Worm (Caenorhabditis elegans) whole organism, L4 larva: ENCODE data around the gene snf-5.
A peak's percentile ranks its signal among the peaks of the same experiment; 100 is the strongest.

Experiments
- F10B5.3 ChIP-seq: sonication (generic microtip); optimal IDR thresholded peaks from 2 replicates; lab custom pipeline; 2016; ENCODE audit warnings: mild to moderate bottlenecking, missing genetic modification characterization, missing compliant biosample characterization
- F26F4.8 ChIP-seq: fragments of 200-800 bp; sonication (Bioruptor generic); conservative IDR thresholded peaks from 2 replicates; pipeline ENCODE4 v1.3.6; 2022; ENCODE audit warnings: missing genetic modification characterization, missing compliant biosample characterization
- Y105C5A.15 ChIP-seq: fragments of 200-800 bp; sonication (Bioruptor generic); IDR thresholded peaks from 2 replicates; pipeline ENCODE4 v1.3.6; 2022; ENCODE audit warnings: missing genetic modification characterization, missing compliant biosample characterization
- Y75B8A.6 ChIP-seq: fragments of 200-800 bp; sonication (Bioruptor generic); IDR thresholded peaks from 2 replicates; pipeline ENCODE4 v1.3.6; 2022; ENCODE audit warnings: missing genetic modification reagents, missing genetic modification characterization, missing compliant biosample characterization
- ZK337.2 ChIP-seq: fragments of 200-800 bp; sonication (Bioruptor generic); IDR thresholded peaks from 2 replicates; pipeline ENCODE4 v1.3.6; 2022; ENCODE audit warnings: missing genetic modification reagents, missing genetic modification characterization, missing compliant biosample characterization
- ZK546.5 ChIP-seq, 2 experiments: sonication (generic microtip); optimal IDR thresholded peaks; 2 replicates each; lab custom pipeline; 2017; ENCODE audit warnings: missing biosample characterization in 2 of 2, missing genetic modification characterization in 2 of 2
- aha-1 ChIP-seq: fragments of 150-350 bp; peaks from one replicate; lab custom pipeline; 2014; ENCODE audit warnings: missing biosample characterization, missing genetic modification characterization
- attf-4 ChIP-seq: sonication (generic microtip); optimal IDR thresholded peaks from 3 replicates; lab custom pipeline; 2017; ENCODE audit warnings: missing biosample characterization, missing genetic modification characterization
- ceh-28 ChIP-seq: fragments of 150-350 bp; optimal IDR thresholded peaks from 2 replicates; lab custom pipeline; 2014; ENCODE audit warnings: missing biosample characterization, missing genetic modification reagents, missing genetic modification characterization
- ceh-32 ChIP-seq: sonication (generic microtip); optimal IDR thresholded peaks from 2 replicates; lab custom pipeline; 2016; ENCODE audit warnings: mild to moderate bottlenecking, missing genetic modification characterization, missing compliant biosample characterization; ENCODE audit not compliant: poor library complexity
- cey-2 ChIP-seq: sonication (generic microtip); optimal IDR thresholded peaks from 3 replicates; lab custom pipeline; 2017; ENCODE audit warnings: missing genetic modification characterization, mild to moderate bottlenecking, missing compliant biosample characterization, antibody characterized with exemption, borderline replicate concordance; ENCODE audit not compliant: insufficient read depth
- daf-16 ChIP-seq, 3 experiments: sonication (generic microtip); optimal IDR thresholded peaks; 2 replicates each; lab custom pipeline; 2016 to 2017; ENCODE audit warnings: missing genetic modification characterization in 3 of 3, missing genetic modification reagents in 3 of 3, mild to moderate bottlenecking in 2 of 3, missing compliant biosample characterization in 2 of 3, missing biosample characterization in 1 of 3, moderate library complexity in 1 of 3
- daf-19 ChIP-seq: fragments of 200-800 bp; sonication (Bioruptor generic); conservative IDR thresholded peaks from 2 replicates; pipeline ENCODE4 v1.3.6; 2022; ENCODE audit warnings: missing genetic modification characterization, missing compliant biosample characterization
- dmd-6 ChIP-seq: fragments of 200-800 bp; sonication (Bioruptor generic); IDR thresholded peaks from 2 replicates; pipeline ENCODE4 v1.3.6; 2022; ENCODE audit warnings: missing genetic modification reagents, missing genetic modification characterization, missing compliant biosample characterization
- dpl-1 ChIP-seq: fragments of 150-350 bp; optimal IDR thresholded peaks from 2 replicates; lab custom pipeline; 2014; ENCODE audit warnings: missing biosample characterization, missing genetic modification reagents, missing genetic modification characterization
- dve-1 ChIP-seq: sonication (generic microtip); optimal IDR thresholded peaks from 2 replicates; lab custom pipeline; 2017; ENCODE audit warnings: antibody characterized with exemption, mild to moderate bottlenecking, missing genetic modification characterization, missing compliant biosample characterization; ENCODE audit not compliant: insufficient read depth
- egl-43 ChIP-seq: fragments of 200-800 bp; sonication (Bioruptor generic); IDR thresholded peaks from 2 replicates; pipeline ENCODE4 v1.3.6; 2022; ENCODE audit warnings: missing genetic modification reagents, missing genetic modification characterization, missing compliant biosample characterization
- fos-1 ChIP-seq: fragments of 150-350 bp; optimal IDR thresholded peaks from 2 replicates; lab custom pipeline; 2014; ENCODE audit warnings: missing biosample characterization, missing genetic modification characterization
- hlh-11 ChIP-seq: fragments of 200-800 bp; sonication (Bioruptor generic); optimal IDR thresholded peaks from 2 replicates; lab custom pipeline; 2018; ENCODE audit warnings: mild to moderate bottlenecking, missing genetic modification characterization, missing compliant biosample characterization
- hlh-30 ChIP-seq: sonication (generic microtip); optimal IDR thresholded peaks from 2 replicates; lab custom pipeline; 2017; ENCODE audit warnings: antibody characterized with exemption, mild to moderate bottlenecking, missing genetic modification characterization, missing compliant biosample characterization; ENCODE audit not compliant: insufficient read depth
- hmg-1.1 ChIP-seq: fragments of 200-800 bp; sonication (Bioruptor generic); IDR thresholded peaks from 2 replicates; pipeline ENCODE4 v1.3.6; 2022; ENCODE audit warnings: missing genetic modification reagents, missing genetic modification characterization, missing compliant biosample characterization
- lin-1 ChIP-seq: fragments of 200-800 bp; sonication (Bioruptor generic); IDR thresholded peaks from 2 replicates; pipeline ENCODE4 v1.3.6; 2022; ENCODE audit warnings: missing genetic modification reagents, missing genetic modification characterization, missing compliant biosample characterization
- lin-13 ChIP-seq: fragments of 150-350 bp; optimal IDR thresholded peaks from 2 replicates; lab custom pipeline; 2014; ENCODE audit warnings: missing biosample characterization, missing genetic modification reagents, missing genetic modification characterization
- lin-29 ChIP-seq: fragments of 200-800 bp; sonication (Bioruptor generic); IDR thresholded peaks from 2 replicates; pipeline ENCODE4 v1.3.6; 2022; ENCODE audit warnings: missing genetic modification reagents, missing genetic modification characterization, missing compliant biosample characterization
- mdl-1 ChIP-seq, 2 experiments: fragments of 150-350 bp in 1 of 2; sonication (generic microtip) in 1 of 2; optimal IDR thresholded peaks; 2 replicates each; lab custom pipeline; 2014 to 2017; ENCODE audit warnings: missing biosample characterization in 2 of 2, missing genetic modification characterization in 2 of 2
- mes-2 ChIP-seq: sonication (generic microtip); optimal IDR thresholded peaks from 2 replicates; lab custom pipeline; 2016; ENCODE audit warnings: missing genotype, mild to moderate bottlenecking, missing genetic modification characterization, missing compliant biosample characterization; ENCODE audit not compliant: poor library complexity, severe bottlenecking
- mxl-3 ChIP-seq: fragments of 200-800 bp; sonication (Bioruptor generic); optimal IDR thresholded peaks from 2 replicates; lab custom pipeline; 2018; ENCODE audit warnings: mild to moderate bottlenecking, missing genetic modification characterization, missing compliant biosample characterization
- nhr-10 ChIP-seq: fragments of 150-350 bp; optimal IDR thresholded peaks from 2 replicates; lab custom pipeline; 2014; ENCODE audit warnings: missing biosample characterization, missing genetic modification characterization
- nhr-102 ChIP-seq: sonication (generic microtip); optimal IDR thresholded peaks from 2 replicates; lab custom pipeline; 2016; ENCODE audit warnings: mild to moderate bottlenecking, missing genetic modification characterization, moderate library complexity, missing compliant biosample characterization
- nhr-11 ChIP-seq: fragments of 150-350 bp; optimal IDR thresholded peaks from 2 replicates; lab custom pipeline; 2014; ENCODE audit warnings: missing biosample characterization, missing genetic modification characterization
- nhr-28 ChIP-seq: fragments of 150-350 bp; optimal IDR thresholded peaks from 2 replicates; lab custom pipeline; 2014; ENCODE audit warnings: missing biosample characterization, missing genetic modification characterization
- pha-4 ChIP-seq, 2 experiments: fragments of 150-350 bp in 1 of 2; fragments of 200-800 bp in 1 of 2; sonication (Bioruptor generic) in 1 of 2; IDR thresholded peaks in 1 of 2; optimal IDR thresholded peaks in 1 of 2; 2 replicates each; pipeline versions ENCODE4 v1.3.6 to Lab custom; 2014 to 2022; ENCODE audit warnings: missing genetic modification characterization in 2 of 2, missing genetic modification reagents in 2 of 2, missing biosample characterization in 1 of 2, missing compliant biosample characterization in 1 of 2
- php-3 ChIP-seq: fragments of 200-800 bp; sonication (Bioruptor generic); IDR thresholded peaks from 2 replicates; pipeline ENCODE4 v1.3.6; 2022; ENCODE audit warnings: missing genetic modification reagents, missing genetic modification characterization, missing compliant biosample characterization
- pqm-1 ChIP-seq: sonication (generic microtip); optimal IDR thresholded peaks from 2 replicates; lab custom pipeline; 2017; ENCODE audit warnings: missing biosample characterization, missing genetic modification characterization
- sdz-12 ChIP-seq: fragments of 200-800 bp; sonication (Bioruptor generic); optimal IDR thresholded peaks from 2 replicates; lab custom pipeline; 2018; ENCODE audit warnings: mild to moderate bottlenecking, missing genetic modification characterization, missing compliant biosample characterization
- skn-1 ChIP-seq: fragments of 150-350 bp; optimal IDR thresholded peaks from 2 replicates; lab custom pipeline; 2014; ENCODE audit warnings: missing biosample characterization, missing genetic modification characterization
- spr-1 ChIP-seq: sonication (generic microtip); optimal IDR thresholded peaks from 2 replicates; lab custom pipeline; 2016; ENCODE audit warnings: mild to moderate bottlenecking, missing genetic modification characterization, missing compliant biosample characterization
- spr-3 ChIP-seq: fragments of 200-800 bp; sonication (Bioruptor generic); optimal IDR thresholded peaks from 2 replicates; lab custom pipeline; 2018; ENCODE audit warnings: mild to moderate bottlenecking, missing genetic modification characterization, missing compliant biosample characterization
- tra-1 ChIP-seq: fragments of 200-800 bp; sonication (Bioruptor generic); IDR thresholded peaks from 2 replicates; pipeline ENCODE4 v1.3.6; 2022; ENCODE audit warnings: missing genetic modification reagents, missing genetic modification characterization, missing compliant biosample characterization
- unc-39 ChIP-seq: sonication (generic microtip); optimal IDR thresholded peaks from 2 replicates; lab custom pipeline; 2017; ENCODE audit warnings: missing biosample characterization, missing genetic modification characterization
- vab-7 ChIP-seq: fragments of 200-800 bp; sonication (Bioruptor generic); IDR thresholded peaks from 2 replicates; pipeline ENCODE4 v1.3.6; 2022; ENCODE audit warnings: missing genetic modification reagents, missing genetic modification characterization, missing compliant biosample characterization

The snf-5 gene

ce11 chrII:12830347-12830746, 35.2 kb downstream of the snf-5 start, which contains the start of gene bcmo-1:
Gene bcmo-1, plus strand, starts transcription at chrII:12830676.
- TF ChIP-seq lin-1 (GFP tag; lab: Robert Waterston, UW) (no peak), nhr-28 (tag; lab: Kevin White, UChicago) (peak; percentile 97), pqm-1 (tag; lab: Kevin White, UChicago) (peak; percentile 3)
- TF ChIP-seq, all 104 proteins: peak for 2

- TF ChIP-seq cey-2 (no peak), dve-1 (tag; lab: Kevin White, UChicago) (no peak), skn-1 (tag; lab: Kevin White, UChicago) (no peak), mes-2 (tag; lab: Kevin White, UChicago) (no peak), mdl-1 (tag; optimal IDR thresholded peaks at IDR 0.05; lab: Kevin White, UChicago) (no peak), dpl-1 (no peak), nhr-11 (tag; lab: Kevin White, UChicago) (no peak), daf-16 (GFP tag; optimal IDR thresholded peaks at IDR 0.05; lab: Kevin White, UChicago) (no peak), daf-16 (tag; optimal IDR thresholded peaks at IDR 0.05; lab: Kevin White, UChicago) (no peak), attf-4 (tag; lab: Kevin White, UChicago) (no peak)
Observed at ce11 chrII:12828863-12829262, 36.7 kb downstream of the snf-5 start, which contains the start of gene Y46G5A.23. Gene Y46G5A.23, minus strand, starts transcription at chrII:12828963.

ce11 chrII:12826752-12827151, 38.8 kb downstream of the snf-5 start, which contains the start of gene Y46G5A.38:
Gene Y46G5A.38, plus strand, starts transcription at chrII:12827052.
- TF ChIP-seq ZK337.2 (GFP tag; lab: Robert Waterston, UW) = no peak
- TF ChIP-seq unc-39 (tag; lab: Kevin White, UChicago) = no peak
- no peak for TF ChIP-seq ceh-32 (tag; lab: Kevin White, UChicago)
- TF ChIP-seq sdz-12 (GFP tag; lab: Kevin White, UChicago) = no peak
- TF ChIP-seq ZK546.5 (tag; optimal IDR thresholded peaks at IDR 0.05; lab: Kevin White, UChicago) = no peak
- no peak for TF ChIP-seq vab-7
- no peak for TF ChIP-seq lin-29 (GFP tag; lab: Robert Waterston, UW)
- no peak for TF ChIP-seq ceh-28 (tag; lab: Kevin White, UChicago)
- TF ChIP-seq cey-2 = no peak
- TF ChIP-seq Y75B8A.6 (GFP tag; lab: Robert Waterston, UW) = no peak
- TF ChIP-seq nhr-10 (tag; lab: Kevin White, UChicago) = no peak
- TF ChIP-seq tra-1 (GFP tag; lab: Robert Waterston, UW) = no peak
- no peak for TF ChIP-seq Y105C5A.15 (GFP tag; lab: Robert Waterston, UW)
- TF ChIP-seq fos-1 (tag; lab: Kevin White, UChicago) = no peak
- no peak for TF ChIP-seq hlh-11 (tag; lab: Kevin White, UChicago)

- 0 out of 2 replicates have a peak, but pooled peaks have one; percentile 39 for TF ChIP-seq F26F4.8
- peak; percentile 77 for TF ChIP-seq aha-1
- no peak for TF ChIP-seq pqm-1 (tag; lab: Kevin White, UChicago)
- 0 out of 2 replicates have a peak, but pooled peaks have one; percentile 24 for TF ChIP-seq hmg-1.1 (GFP tag; lab: Robert Waterston, UW)
Observed at ce11 chrII:12824463-12824862, 41.1 kb downstream of the snf-5 start.

ce11 chrII:12823437-12823836, 42.1 kb downstream of the snf-5 start, which contains the start of gene Y46G5A.36:
Gene Y46G5A.36, plus strand, starts transcription at chrII:12823679.
- no peak for TF ChIP-seq nhr-102 (tag; lab: Kevin White, UChicago)
- peak; percentile 77 for TF ChIP-seq nhr-28 (tag; lab: Kevin White, UChicago)
- no peak for TF ChIP-seq mes-2 (tag; lab: Kevin White, UChicago)
- TF ChIP-seq spr-3 (GFP tag; lab: Kevin White, UChicago) = no peak
- TF ChIP-seq lin-29 (GFP tag; lab: Robert Waterston, UW) = no peak
- TF ChIP-seq lin-1 (GFP tag; lab: Robert Waterston, UW) = no peak
- TF ChIP-seq F10B5.3 = no peak
- TF ChIP-seq mxl-3 (GFP tag; lab: Kevin White, UChicago) = peak; percentile 59
- TF ChIP-seq lin-13 (GFP tag; lab: Kevin White, UChicago) = no peak
- TF ChIP-seq egl-43 (GFP tag; lab: Robert Waterston, UW) = no peak
- peak; percentile 75 for TF ChIP-seq hlh-30 (tag; lab: Kevin White, UChicago)
- no peak for TF ChIP-seq hmg-1.1 (GFP tag; lab: Robert Waterston, UW)
- TF ChIP-seq fos-1 (tag; lab: Kevin White, UChicago) = no peak
- peak; percentile 42 for TF ChIP-seq dmd-6
- TF ChIP-seq pqm-1 (tag; lab: Kevin White, UChicago) = peak; percentile 82
- TF ChIP-seq spr-1 = no peak
- no peak for TF ChIP-seq pha-4 (GFP tag; IDR thresholded peaks at IDR 0.05; lab: Robert Waterston, UW)
- no peak for TF ChIP-seq pha-4 (tag; optimal IDR thresholded peaks at IDR 0.05; lab: Kevin White, UChicago)
- peak; percentile 54; the same call in 1 of the 2 replicates for TF ChIP-seq php-3 (GFP tag; lab: Robert Waterston, UW)
- no peak for TF ChIP-seq daf-19 (GFP tag; lab: Robert Waterston, UW)
